Fruit fly (Drosophila melanogaster) whole organism, embryonic: ENCODE data around the gene CG2961.
A peak's percentile ranks its signal among the peaks of the same experiment; 100 is the strongest.

ENCODE experiments used
- CG10431 ChIP-seq: fragments of 200-800 bp; sonication (Bioruptor generic); optimal IDR thresholded peaks from 3 replicates; lab custom pipeline; 2018; ENCODE audit warnings: missing biosample characterization, mild to moderate bottlenecking, missing genetic modification characterization
- CG13296 ChIP-seq: fragments of 200-800 bp; sonication (Bioruptor generic); optimal IDR thresholded peaks from 3 replicates; lab custom pipeline; 2018; ENCODE audit warnings: missing biosample characterization, mild to moderate bottlenecking, missing genetic modification characterization
- CG13424 ChIP-seq: fragments of 200-800 bp; sonication (Bioruptor generic); optimal IDR thresholded peaks from 2 replicates; lab custom pipeline; 2019; ENCODE audit warnings: missing biosample characterization, mild to moderate bottlenecking, missing genetic modification characterization, moderate library complexity
- CG15514 ChIP-seq: fragments of 200-800 bp; sonication (Bioruptor generic); optimal IDR thresholded peaks from 3 replicates; lab custom pipeline; 2017; ENCODE audit warnings: missing biosample characterization, missing genetic modification characterization, mild to moderate bottlenecking, moderate library complexity, missing genetic modification reagents
- CG16813 ChIP-seq: fragments of 200-800 bp; sonication (Bioruptor generic); IDR thresholded peaks from 3 replicates; pipeline ENCODE4 v1.3.6; 2022; ENCODE audit warnings: missing biosample characterization, missing genetic modification characterization; ENCODE audit not compliant: partially characterized antibody
- CG16863 ChIP-seq: fragments of 200-800 bp; sonication (Bioruptor generic); optimal IDR thresholded peaks from 3 replicates; lab custom pipeline; 2016; ENCODE audit warnings: missing biosample characterization, missing genetic modification characterization
- CG17385 ChIP-seq: fragments of 200-800 bp; sonication (Bioruptor generic); optimal IDR thresholded peaks from 3 replicates; lab custom pipeline; 2018; ENCODE audit warnings: missing biosample characterization, mild to moderate bottlenecking, missing genetic modification characterization
- CG17568 ChIP-seq: fragments of 200-800 bp; sonication (Bioruptor generic); optimal IDR thresholded peaks from 2 replicates; lab custom pipeline; 2018; ENCODE audit warnings: missing biosample characterization, mild to moderate bottlenecking, missing genetic modification characterization, moderate library complexity
- CG1832 ChIP-seq: fragments of 200-800 bp; sonication (Bioruptor generic); optimal IDR thresholded peaks from 2 replicates; lab custom pipeline; 2017; ENCODE audit warnings: missing biosample characterization, mild to moderate bottlenecking, missing genetic modification characterization, inconsistent platforms
- CG18599 ChIP-seq: fragments of 200-800 bp; sonication (Bioruptor generic); optimal IDR thresholded peaks from 3 replicates; lab custom pipeline; 2017; ENCODE audit warnings: missing biosample characterization, missing genetic modification characterization, mild to moderate bottlenecking, moderate library complexity, missing genetic modification reagents
- CG18764 ChIP-seq: fragments of 200-800 bp; sonication (Bioruptor generic); optimal IDR thresholded peaks from 3 replicates; lab custom pipeline; 2016; ENCODE audit warnings: missing biosample characterization, missing genetic modification characterization
- CG2116 ChIP-seq: fragments of 200-800 bp; sonication (Bioruptor generic); optimal IDR thresholded peaks from 3 replicates; lab custom pipeline; 2018; ENCODE audit warnings: missing biosample characterization, mild to moderate bottlenecking, missing genetic modification characterization
- CG30403 ChIP-seq: fragments of 200-800 bp; sonication (Bioruptor generic); optimal IDR thresholded peaks from 3 replicates; lab custom pipeline; 2016; ENCODE audit warnings: missing biosample characterization, missing genetic modification characterization
- CG31441 ChIP-seq: fragments of 200-800 bp; sonication (Bioruptor generic); IDR thresholded peaks from 2 replicates; pipeline ENCODE4 v1.3.6; 2022; ENCODE audit warnings: missing biosample characterization, missing genetic modification characterization
- CG32772 ChIP-seq: fragments of 200-800 bp; sonication (Bioruptor generic); IDR thresholded peaks from 2 replicates; pipeline ENCODE4 v1.3.6; 2022; ENCODE audit warnings: missing biosample characterization, missing genetic modification characterization
- CG3995 ChIP-seq: fragments of 200-800 bp; sonication (Bioruptor generic); optimal IDR thresholded peaks from 3 replicates; lab custom pipeline; 2016; ENCODE audit warnings: missing biosample characterization, missing genetic modification characterization
- CG4360 ChIP-seq: fragments of 200-800 bp; sonication (Bioruptor generic); IDR thresholded peaks from 2 replicates; pipeline ENCODE4 v1.3.6; 2022; ENCODE audit warnings: missing biosample characterization, missing genetic modification characterization
- CG5180 ChIP-seq: fragments of 200-800 bp; sonication (Bioruptor generic); optimal IDR thresholded peaks from 3 replicates; lab custom pipeline; 2017; ENCODE audit warnings: missing biosample characterization, missing genetic modification characterization, mild to moderate bottlenecking, moderate library complexity, missing genetic modification reagents
- CG6654 ChIP-seq: fragments of 200-800 bp; sonication (Bioruptor generic); optimal IDR thresholded peaks from 2 replicates; lab custom pipeline; 2017; ENCODE audit warnings: missing biosample characterization, mild to moderate bottlenecking, missing genetic modification characterization
- CG9932 ChIP-seq: fragments of 200-800 bp; sonication (Bioruptor generic); IDR thresholded peaks from 2 replicates; pipeline ENCODE4 v1.3.6; 2022; ENCODE audit warnings: missing biosample characterization, missing genetic modification characterization
- CoRest ChIP-seq: fragments of 200-800 bp; sonication (Bioruptor generic); optimal IDR thresholded peaks from 3 replicates; lab custom pipeline; 2018; ENCODE audit warnings: missing biosample characterization, mild to moderate bottlenecking, missing genetic modification characterization, moderate library complexity
- CrebB ChIP-seq: fragments of 200-800 bp; sonication (Bioruptor generic); optimal IDR thresholded peaks from 3 replicates; lab custom pipeline; 2018; ENCODE audit warnings: missing biosample characterization, mild to moderate bottlenecking, missing genetic modification characterization
- Dp ChIP-seq: fragments of 200-800 bp; sonication (Bioruptor generic); optimal IDR thresholded peaks from 2 replicates; lab custom pipeline; 2018; ENCODE audit warnings: missing biosample characterization, mild to moderate bottlenecking, missing genetic modification characterization, moderate library complexity
- E2f1 ChIP-seq: fragments of 200-800 bp; sonication (Bioruptor generic); IDR thresholded peaks from 2 replicates; pipeline ENCODE4 v1.3.6; 2022; ENCODE audit warnings: missing biosample characterization, missing genetic modification characterization
- GATAe ChIP-seq: fragments of 200-800 bp; sonication (Bioruptor generic); conservative IDR thresholded peaks from 2 replicates; pipeline ENCODE4 v1.3.6; 2022; ENCODE audit warnings: missing biosample characterization, missing genetic modification characterization
- HmgZ ChIP-seq: fragments of 200-800 bp; sonication (Bioruptor generic); optimal IDR thresholded peaks from 2 replicates; lab custom pipeline; 2018; ENCODE audit warnings: missing biosample characterization, mild to moderate bottlenecking, missing genetic modification characterization
- Kr ChIP-seq: fragments of 200-800 bp; sonication (Bioruptor generic); optimal IDR thresholded peaks from 2 replicates; lab custom pipeline; 2017; ENCODE audit warnings: missing biosample characterization, mild to moderate bottlenecking, missing genetic modification characterization
- MBD-R2 ChIP-seq: fragments of 200-800 bp; sonication (Bioruptor generic); IDR thresholded peaks from 2 replicates; pipeline ENCODE4 v1.3.6; 2022; ENCODE audit warnings: missing biosample characterization, missing genetic modification characterization
- Myb ChIP-seq: fragments of 200-800 bp; sonication (Bioruptor generic); optimal IDR thresholded peaks from 2 replicates; lab custom pipeline; 2016; ENCODE audit warnings: missing biosample characterization, missing genetic modification characterization
- NC2β ChIP-seq: fragments of 200-800 bp; sonication (Bioruptor generic); optimal IDR thresholded peaks from 2 replicates; lab custom pipeline; 2016; ENCODE audit warnings: missing biosample characterization, missing genetic modification characterization
- NK7.1 ChIP-seq: fragments of 200-800 bp; sonication (Bioruptor generic); optimal IDR thresholded peaks from 3 replicates; lab custom pipeline; 2016; ENCODE audit warnings: missing biosample characterization, missing genetic modification characterization
- PHDP ChIP-seq: fragments of 200-800 bp; sonication (Bioruptor generic); optimal IDR thresholded peaks from 3 replicates; lab custom pipeline; 2018; ENCODE audit warnings: missing biosample characterization, mild to moderate bottlenecking, missing genetic modification characterization, moderate library complexity
- Rfx ChIP-seq: fragments of 200-800 bp; sonication (Bioruptor generic); IDR thresholded peaks from 2 replicates; pipeline ENCODE4 v1.3.6; 2022; ENCODE audit warnings: missing biosample characterization, missing genetic modification characterization
- Ssrp ChIP-seq: fragments of 200-800 bp; sonication (Bioruptor generic); optimal IDR thresholded peaks from 2 replicates; lab custom pipeline; 2018; ENCODE audit warnings: missing biosample characterization, mild to moderate bottlenecking, missing genetic modification characterization, moderate library complexity
- Xbp1 ChIP-seq: fragments of 200-800 bp; sonication (Bioruptor generic); optimal IDR thresholded peaks from 3 replicates; lab custom pipeline; 2016; ENCODE audit warnings: missing biosample characterization, mild to moderate bottlenecking, missing genetic modification characterization
- abd-A ChIP-seq: fragments of 200-800 bp; sonication (Bioruptor generic); optimal IDR thresholded peaks from 3 replicates; lab custom pipeline; 2019; ENCODE audit warnings: missing biosample characterization, mild to moderate bottlenecking, missing genetic modification characterization, moderate library complexity
- al ChIP-seq: fragments of 200-800 bp; sonication (Bioruptor generic); IDR thresholded peaks from 2 replicates; pipeline ENCODE4 v1.3.6; 2022; ENCODE audit warnings: missing biosample characterization, missing genetic modification characterization
- ase ChIP-seq: fragments of 200-800 bp; sonication (Bioruptor generic); IDR thresholded peaks from 3 replicates; pipeline ENCODE4 v1.3.6; 2022; ENCODE audit warnings: missing biosample characterization, missing genetic modification characterization
- bcd ChIP-seq: fragments of 200-800 bp; sonication (Bioruptor generic); optimal IDR thresholded peaks from 2 replicates; lab custom pipeline; 2017; ENCODE audit warnings: missing biosample characterization, mild to moderate bottlenecking, missing genetic modification characterization
- ci ChIP-seq: fragments of 200-800 bp; sonication (Bioruptor generic); IDR thresholded peaks from 3 replicates; pipeline ENCODE4 v1.3.6; 2022; ENCODE audit warnings: missing biosample characterization, missing genetic modification characterization
- fd3F ChIP-seq: fragments of 200-800 bp; sonication (Bioruptor generic); optimal IDR thresholded peaks from 2 replicates; lab custom pipeline; 2018; ENCODE audit warnings: missing biosample characterization, mild to moderate bottlenecking, missing genetic modification characterization, moderate library complexity
- grn ChIP-seq: fragments of 200-800 bp; sonication (Bioruptor generic); optimal IDR thresholded peaks from 3 replicates; lab custom pipeline; 2017; ENCODE audit warnings: missing biosample characterization, missing genetic modification characterization
- gsb ChIP-seq: fragments of 200-800 bp; sonication (Bioruptor generic); IDR thresholded peaks from 2 replicates; pipeline ENCODE4 v1.3.6; 2022; ENCODE audit warnings: missing biosample characterization, missing genetic modification characterization
- h ChIP-seq: fragments of >200 bp; optimal IDR thresholded peaks from 2 replicates; lab custom pipeline; 2017
- hbn ChIP-seq: fragments of 200-800 bp; sonication (Bioruptor generic); IDR thresholded peaks from 2 replicates; pipeline ENCODE4 v1.3.6; 2022; ENCODE audit warnings: missing biosample characterization, missing genetic modification characterization; ENCODE audit not compliant: partially characterized antibody
- lola ChIP-seq, 3 experiments: fragments of >200 bp in 2 of 3; fragments of 200-800 bp in 1 of 3; sonication (Bioruptor generic) in 1 of 3; optimal IDR thresholded peaks; 2 replicates each; lab custom pipeline; 2017 to 2019; ENCODE audit warnings: missing biosample characterization in 3 of 3, missing genetic modification characterization in 3 of 3, mild to moderate bottlenecking in 1 of 3, moderate library complexity in 1 of 3
- pfk ChIP-seq: fragments of 200-800 bp; sonication (Bioruptor generic); optimal IDR thresholded peaks from 2 replicates; lab custom pipeline; 2018; ENCODE audit warnings: missing biosample characterization, mild to moderate bottlenecking, missing genetic modification characterization, moderate library complexity
- pnt ChIP-seq: fragments of 200-800 bp; sonication (Bioruptor generic); optimal IDR thresholded peaks from 3 replicates; lab custom pipeline; 2016; ENCODE audit warnings: missing biosample characterization, missing genetic modification characterization
- pzg ChIP-seq: fragments of 200-800 bp; sonication (Bioruptor generic); optimal IDR thresholded peaks from 3 replicates; lab custom pipeline; 2018; ENCODE audit warnings: missing biosample characterization, mild to moderate bottlenecking, missing genetic modification characterization, moderate library complexity
- trem ChIP-seq: fragments of 200-800 bp; optimal IDR thresholded peaks from 3 replicates; lab custom pipeline; 2019; ENCODE audit warnings: missing biosample characterization, mild to moderate bottlenecking, missing genetic modification characterization, moderate library complexity
- tx ChIP-seq: fragments of 200-800 bp; sonication (Bioruptor generic); optimal IDR thresholded peaks from 2 replicates; lab custom pipeline; 2016; ENCODE audit warnings: missing biosample characterization, missing genetic modification characterization

The CG2961 gene

dm6 chrX:10232497-10232896 is 383 bp downstream of the CG2961 start (continued):
- TF ChIP-seq trem (tag; lab: Kevin White, UChicago) (peak; percentile 46), al (GFP tag; lab: Robert Waterston, UW) (peak; percentile 19; the same call in 1 of the 2 replicates), h (no peak), fd3F (GFP tag; lab: Kevin White, UChicago) (peak; percentile 78), CG16863 (GFP tag; lab: Kevin White, UChicago) (peak; percentile 34), E2f1 (GFP tag; lab: Robert Waterston, UW) (peak; percentile 63; the same call in 1 of the 2 replicates), pnt (GFP tag; lab: Kevin White, UChicago) (peak; percentile 7), abd-A (tag; lab: Kevin White, UChicago) (peak; percentile 39), CG13296 (GFP tag; lab: Kevin White, UChicago) (peak; percentile 80), NC2β (GFP tag; lab: Kevin White, UChicago) (peak; percentile 26), CG1832 (GFP tag; lab: Kevin White, UChicago) (no peak), gsb (0 out of 2 replicates have a peak, but pooled peaks have one; percentile 23), Xbp1 (GFP tag; lab: Kevin White, UChicago) (peak; percentile 76), CrebB (peak; percentile 68), GATAe (GFP tag; lab: Robert Waterston, UW) (no peak), bcd (GFP tag; lab: Kevin White, UChicago) (peak; percentile 67), pfk (GFP tag; lab: Kevin White, UChicago) (no peak), CG6654 (GFP tag; lab: Kevin White, UChicago) (peak; percentile 18), tx (GFP tag; lab: Kevin White, UChicago) (peak; percentile 57), lola (GFP tag; optimal IDR thresholded peaks at IDR 0.05; lab: Kevin White, UChicago) (no peak), CG9932 (peak; percentile 44), CG17568 (no peak), CG10431 (GFP tag; lab: Kevin White, UChicago) (no peak), PHDP (peak; percentile 88), CG18599 (GFP tag; lab: Kevin White, UChicago) (peak; percentile 42), CoRest (tag; lab: Kevin White, UChicago) (peak; percentile 88), CG13424 (tag; lab: Kevin White, UChicago) (peak; percentile 90), Ssrp (tag; lab: Kevin White, UChicago) (peak; percentile 80), CG16813 (GFP tag; lab: Robert Waterston, UW) (no peak), CG3995 (no peak), hbn (GFP tag; lab: Robert Waterston, UW) (no peak), CG17385 (GFP tag; lab: Kevin White, UChicago) (peak; percentile 63), Rfx (GFP tag; lab: Robert Waterston, UW) (peak; percentile 74), CG5180 (GFP tag; lab: Kevin White, UChicago) (peak; percentile 60), ci (GFP tag; lab: Robert Waterston, UW) (peak; percentile 55; the same call in 2 of the 3 replicates), Kr (GFP tag; lab: Kevin White, UChicago) (no peak), CG31441 (GFP tag; lab: Robert Waterston, UW) (peak; percentile 76), ase (GFP tag; lab: Robert Waterston, UW) (0 out of 3 replicates have a peak, but pooled peaks have one; percentile 20), CG30403 (GFP tag; lab: Kevin White, UChicago) (peak; percentile 83), grn (GFP tag; lab: Kevin White, UChicago) (no peak)

- TF ChIP-seq CG16863 (GFP tag; lab: Kevin White, UChicago), result no peak
- no peak for TF ChIP-seq NK7.1 (GFP tag; lab: Kevin White, UChicago)
- peak; percentile 67 for TF ChIP-seq Myb (GFP tag; lab: Kevin White, UChicago)
- 0 out of 2 replicates have a peak, but pooled peaks have one; percentile 30 for TF ChIP-seq CG32772 (GFP tag; lab: Robert Waterston, UW)
- TF ChIP-seq CG2116 (GFP tag; lab: Kevin White, UChicago), result peak; percentile 32
- no peak for TF ChIP-seq CG18764
- peak; percentile 45 for TF ChIP-seq MBD-R2 (GFP tag; lab: Robert Waterston, UW)
- TF ChIP-seq CG15514, result peak; percentile 20
- TF ChIP-seq CG4360 (GFP tag; lab: Robert Waterston, UW), result peak; percentile 91
- peak; percentile 42 for TF ChIP-seq Dp (GFP tag; lab: Kevin White, UChicago)
- TF ChIP-seq pzg (GFP tag; lab: Kevin White, UChicago), result peak; percentile 30
- TF ChIP-seq HmgZ (tag; lab: Kevin White, UChicago), result peak; percentile 5
These were observed 12.9 kb downstream of the CG2961 start, which contains the start of gene CG34408 for dm6 chrX:10219955-10220354. Gene CG34408 (plus strand): TSS chrX:10220110.
